Worm (Caenorhabditis elegans) whole organism, L2 larva: ENCODE data around the gene C27H5.6.

Experiments
- C34F6.9 ChIP-seq: fragments of 150-350 bp; optimal IDR thresholded peaks from 2 replicates; lab custom pipeline; 2014; ENCODE audit warnings: missing biosample characterization, missing genetic modification characterization
- F13H6.1 ChIP-seq: sonication (generic microtip); optimal IDR thresholded peaks from 2 replicates; lab custom pipeline; 2016; ENCODE audit warnings: missing genetic modification characterization, missing compliant biosample characterization
- Y55F3AM.14 ChIP-seq: fragments of 200-800 bp; sonication (Bioruptor generic); optimal IDR thresholded peaks from 2 replicates; lab custom pipeline; 2018; ENCODE audit warnings: mild to moderate bottlenecking, missing genetic modification characterization, missing compliant biosample characterization
- ZK546.5 ChIP-seq: sonication (generic microtip); optimal IDR thresholded peaks from 2 replicates; lab custom pipeline; 2017; ENCODE audit warnings: missing biosample characterization, missing genetic modification characterization
- alr-1 ChIP-seq: fragments of 150-350 bp; optimal IDR thresholded peaks from 2 replicates; lab custom pipeline; 2014; ENCODE audit warnings: missing biosample characterization, missing genetic modification characterization
- ama-1 ChIP-seq: fragments of 150-350 bp; optimal IDR thresholded peaks from 2 replicates; lab custom pipeline; 2018; ENCODE audit warnings: inconsistent platforms
- ceh-16 ChIP-seq: fragments of 150-350 bp; optimal IDR thresholded peaks from 2 replicates; lab custom pipeline; 2014; ENCODE audit warnings: missing biosample characterization, missing genetic modification characterization
- ceh-82 ChIP-seq: fragments of 150-350 bp; optimal IDR thresholded peaks from 2 replicates; lab custom pipeline; 2014; ENCODE audit warnings: missing biosample characterization, missing genetic modification characterization
- dmd-4 ChIP-seq: sonication (generic microtip); optimal IDR thresholded peaks from 2 replicates; lab custom pipeline; 2017; ENCODE audit warnings: missing biosample characterization, missing genetic modification characterization
- egl-27 ChIP-seq: sonication (generic microtip); optimal IDR thresholded peaks from 3 replicates; lab custom pipeline; 2017; ENCODE audit warnings: missing biosample characterization, missing genetic modification reagents, missing genetic modification characterization
- elt-3 ChIP-seq: sonication (generic microtip); optimal IDR thresholded peaks from 2 replicates; lab custom pipeline; 2017; ENCODE audit warnings: missing biosample characterization, missing genetic modification characterization
- fos-1 ChIP-seq: fragments of 150-350 bp; optimal IDR thresholded peaks from 2 replicates; lab custom pipeline; 2014; ENCODE audit warnings: missing biosample characterization, missing genetic modification characterization
- gmeb-1 ChIP-seq: fragments of 150-350 bp; optimal IDR thresholded peaks from 2 replicates; lab custom pipeline; 2014; ENCODE audit warnings: missing biosample characterization, missing genetic modification characterization
- lin-39 ChIP-seq: fragments of 150-350 bp; optimal IDR thresholded peaks from 2 replicates; lab custom pipeline; 2014; ENCODE audit warnings: missing biosample characterization, missing genetic modification reagents, missing genetic modification characterization
- lsy-2 ChIP-seq, 2 experiments: fragments of 150-350 bp in 1 of 2; sonication (generic microtip) in 1 of 2; optimal IDR thresholded peaks; 2 replicates each; lab custom pipeline; 2014 to 2017; ENCODE audit warnings: missing biosample characterization in 2 of 2, missing genetic modification characterization in 2 of 2
- mab-5 ChIP-seq: fragments of 150-350 bp; optimal IDR thresholded peaks from 2 replicates; lab custom pipeline; 2014; ENCODE audit warnings: missing biosample characterization, missing genetic modification characterization
- mbf-1 ChIP-seq: sonication (generic microtip); optimal IDR thresholded peaks from 2 replicates; lab custom pipeline; 2017; ENCODE audit warnings: missing biosample characterization, missing genetic modification characterization
- nhr-11 ChIP-seq: fragments of 150-350 bp; optimal IDR thresholded peaks from 2 replicates; lab custom pipeline; 2014; ENCODE audit warnings: missing biosample characterization, missing genetic modification characterization
- nhr-129 ChIP-seq: fragments of 150-350 bp; optimal IDR thresholded peaks from 2 replicates; lab custom pipeline; 2014; ENCODE audit warnings: missing biosample characterization, missing genetic modification characterization
- nhr-25 ChIP-seq: fragments of 150-350 bp; sonication (generic microtip); optimal IDR thresholded peaks from 3 replicates; lab custom pipeline; 2014; ENCODE audit warnings: missing biosample characterization, missing genetic modification characterization
- nhr-77 ChIP-seq: fragments of 150-350 bp; optimal IDR thresholded peaks from 2 replicates; lab custom pipeline; 2014; ENCODE audit warnings: missing biosample characterization, missing genetic modification characterization
- peb-1 ChIP-seq: fragments of 150-350 bp; optimal IDR thresholded peaks from 2 replicates; lab custom pipeline; 2014; ENCODE audit warnings: missing biosample characterization, missing genetic modification characterization
- sem-4 ChIP-seq: fragments of 150-350 bp; optimal IDR thresholded peaks from 2 replicates; lab custom pipeline; 2014; ENCODE audit warnings: missing biosample characterization, missing genetic modification reagents, missing genetic modification characterization
- skn-1 ChIP-seq: sonication (generic microtip); optimal IDR thresholded peaks from 2 replicates; lab custom pipeline; 2017; ENCODE audit warnings: missing biosample characterization, missing genetic modification characterization
- sma-3 ChIP-seq: sonication (generic microtip); optimal IDR thresholded peaks from 2 replicates; lab custom pipeline; 2016; ENCODE audit warnings: missing genetic modification reagents, missing genetic modification characterization, missing compliant biosample characterization
- sma-9 ChIP-seq, 2 experiments: fragments of 150-350 bp in 1 of 2; sonication (generic microtip) in 1 of 2; optimal IDR thresholded peaks; 2 replicates each; lab custom pipeline; 2014 to 2016; ENCODE audit warnings: missing genetic modification characterization in 2 of 2, mild to moderate bottlenecking in 1 of 2, missing biosample characterization in 1 of 2, missing compliant biosample characterization in 1 of 2, missing genetic modification reagents in 1 of 2, moderate library complexity in 1 of 2
- snpc-4 ChIP-seq: fragments of 150-350 bp; optimal IDR thresholded peaks from 2 replicates; lab custom pipeline; 2014; ENCODE audit warnings: missing biosample characterization, missing genetic modification characterization
- unc-55 ChIP-seq: fragments of 150-350 bp; sonication (generic microtip); optimal IDR thresholded peaks from 3 replicates; lab custom pipeline; 2014; ENCODE audit warnings: missing biosample characterization, missing genetic modification reagents, missing genetic modification characterization
- unc-62 ChIP-seq: fragments of 150-350 bp; optimal IDR thresholded peaks from 2 replicates; lab custom pipeline; 2014; ENCODE audit warnings: missing biosample characterization, missing genetic modification reagents, missing genetic modification characterization
- zag-1 ChIP-seq: fragments of 150-350 bp; optimal IDR thresholded peaks from 2 replicates; lab custom pipeline; 2014; ENCODE audit warnings: missing biosample characterization, missing genetic modification characterization
- ztf-1 ChIP-seq: fragments of 200-800 bp; sonication (Bioruptor generic); conservative IDR thresholded peaks from 2 replicates; pipeline ENCODE4 v1.3.6; 2022; ENCODE audit warnings: missing genetic modification characterization, missing compliant biosample characterization

C27H5.6 gene

DNA sequence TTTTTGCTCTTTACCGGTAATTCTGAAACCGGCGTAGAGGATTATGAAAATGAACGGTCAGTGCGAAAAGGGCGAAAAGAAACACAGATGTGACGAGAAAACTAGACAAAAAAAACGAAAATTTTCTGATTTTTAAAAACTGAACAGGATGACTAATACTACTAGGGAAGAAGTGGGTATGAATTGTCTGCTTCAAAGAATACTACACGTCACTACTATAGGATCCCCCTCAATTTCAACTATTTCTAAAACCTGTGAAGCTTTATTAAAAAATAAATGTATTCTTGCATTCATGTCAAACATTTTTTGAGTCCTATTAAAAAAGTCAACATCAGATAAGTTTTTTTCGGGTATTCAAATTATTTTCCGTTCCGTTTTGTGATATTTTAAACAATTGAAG is 37.1 kb upstream of the C27H5.6 start:
- no peak for TF ChIP-seq nhr-129 (tag; lab: Kevin White, UChicago)
- TF ChIP-seq sma-9 (GFP tag; optimal IDR thresholded peaks at IDR 0.05; lab: Kevin White, UChicago), result no peak
- TF ChIP-seq sma-9 (tag; optimal IDR thresholded peaks at IDR 0.05; lab: Kevin White, UChicago), result no peak
- TF ChIP-seq ZK546.5 (tag; lab: Kevin White, UChicago), result no peak
- TF ChIP-seq ceh-82, result no peak
- TF ChIP-seq C34F6.9 (tag; lab: Kevin White, UChicago), result no peak
- TF ChIP-seq sma-3 (GFP tag; lab: Kevin White, UChicago), result no peak
- TF ChIP-seq lsy-2 (tag; optimal IDR thresholded peaks at IDR 0.05; lab: Kevin White, UChicago), result no peak
- no peak for TF ChIP-seq unc-62 (GFP tag; lab: Kevin White, UChicago)
- TF ChIP-seq Y55F3AM.14 (GFP tag; lab: Kevin White, UChicago), result no peak
- TF ChIP-seq fos-1, result no peak
- no peak for TF ChIP-seq mbf-1 (tag; lab: Kevin White, UChicago)

DNA sequence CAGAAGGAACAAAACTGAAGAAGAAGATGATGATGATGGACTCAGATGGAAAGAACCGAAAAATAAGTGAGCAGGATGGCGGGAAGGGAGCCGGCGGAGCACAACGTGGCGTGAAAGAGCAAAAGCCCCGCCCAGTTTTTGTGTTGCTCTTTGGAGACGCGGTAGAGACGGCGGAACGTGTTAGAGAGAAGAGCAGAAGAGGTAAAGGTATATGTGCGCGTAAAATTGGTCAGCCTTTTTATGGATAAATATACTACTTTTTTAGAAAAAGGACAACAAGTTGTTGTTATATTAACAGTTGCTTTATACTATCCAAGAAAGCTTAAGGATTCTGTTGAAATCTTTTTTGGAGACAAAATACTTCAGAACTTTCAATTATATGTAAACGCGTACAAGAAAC is 30.0 kb upstream of the C27H5.6 start, which contains the start of gene E04F6.10:
TSS of gene E04F6.10 (minus strand) at position 101 of the 400 bp plus-strand sequence.
- TF ChIP-seq alr-1 (no peak), ztf-1 (GFP tag; lab: Robert Waterston, UW) (no peak), snpc-4 (tag; lab: Kevin White, UChicago) (no peak), unc-55 (GFP tag; lab: Kevin White, UChicago) (no peak), F13H6.1 (no peak), peb-1 (no peak), lin-39 (tag; lab: Kevin White, UChicago) (no peak), nhr-25 (tag; lab: Kevin White, UChicago) (no peak), ceh-82 (no peak), zag-1 (no peak), fos-1 (no peak)

DNA sequence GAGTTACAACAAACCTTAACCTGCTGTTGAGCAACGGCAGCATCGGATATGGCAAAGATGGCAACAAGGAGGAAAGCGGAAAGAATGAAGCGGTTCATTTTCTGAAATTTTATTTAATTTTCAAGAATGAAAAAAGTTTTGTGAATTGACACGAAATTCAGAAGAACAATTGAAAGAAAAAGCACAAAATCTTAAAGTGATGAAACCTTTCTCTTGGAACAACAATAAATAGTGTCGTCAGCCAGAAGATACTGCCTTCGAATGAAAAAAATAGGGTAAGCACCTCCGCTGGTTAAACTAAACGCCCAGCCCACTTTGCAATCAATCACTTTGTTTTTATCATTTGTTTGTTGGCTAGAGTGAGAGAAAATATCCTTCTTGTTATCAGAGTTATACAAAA is 25.0 kb upstream of the C27H5.6 start, which contains the start of gene E04F6.9:
TSS of gene E04F6.9 (minus strand) at position 101 of the 400 bp plus-strand sequence.
- TF ChIP-seq ama-1 (lab: Kevin White, UChicago) (no peak), mab-5 (tag; lab: Kevin White, UChicago) (no peak), nhr-129 (tag; lab: Kevin White, UChicago) (no peak), sma-3 (GFP tag; lab: Kevin White, UChicago) (no peak), ceh-82 (no peak), skn-1 (no peak), ceh-16 (tag; lab: Kevin White, UChicago) (no peak), ztf-1 (GFP tag; lab: Robert Waterston, UW) (no peak), nhr-25 (tag; lab: Kevin White, UChicago) (no peak), gmeb-1 (tag; lab: Kevin White, UChicago) (no peak), elt-3 (no peak), unc-55 (GFP tag; lab: Kevin White, UChicago) (no peak), dmd-4 (tag; lab: Kevin White, UChicago) (no peak), lsy-2 (tag; optimal IDR thresholded peaks at IDR 0.05; lab: Kevin White, UChicago) (no peak)

DNA sequence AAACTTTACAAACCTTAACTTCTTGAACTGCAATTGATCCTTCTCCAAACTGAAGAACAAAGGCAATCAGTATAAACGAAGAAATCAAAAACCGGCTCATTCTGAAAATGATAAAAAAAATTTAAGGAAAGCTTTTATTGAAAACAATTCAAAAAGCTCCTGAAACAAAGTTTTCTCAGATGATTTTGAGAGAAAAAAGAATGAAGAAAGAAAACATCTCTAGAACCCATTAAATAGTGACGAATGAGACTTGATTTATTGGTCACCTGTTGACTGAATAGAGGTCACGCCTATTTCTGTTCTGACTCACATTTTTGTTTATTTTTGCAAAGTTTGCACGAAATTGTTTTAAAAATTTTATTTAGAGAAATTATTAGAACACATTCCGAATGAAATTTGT is 24.3 kb upstream of the C27H5.6 start, which contains the start of gene E04F6.8:
TSS of gene E04F6.8 (minus strand) at position 101 of the 400 bp plus-strand sequence.
- TF ChIP-seq ztf-1 (GFP tag; lab: Robert Waterston, UW) (no peak), lsy-2 (tag; optimal IDR thresholded peaks at IDR 0.05; lab: Kevin White, UChicago) (peak in 1 of 2 experiments; percentile 36)

DNA sequence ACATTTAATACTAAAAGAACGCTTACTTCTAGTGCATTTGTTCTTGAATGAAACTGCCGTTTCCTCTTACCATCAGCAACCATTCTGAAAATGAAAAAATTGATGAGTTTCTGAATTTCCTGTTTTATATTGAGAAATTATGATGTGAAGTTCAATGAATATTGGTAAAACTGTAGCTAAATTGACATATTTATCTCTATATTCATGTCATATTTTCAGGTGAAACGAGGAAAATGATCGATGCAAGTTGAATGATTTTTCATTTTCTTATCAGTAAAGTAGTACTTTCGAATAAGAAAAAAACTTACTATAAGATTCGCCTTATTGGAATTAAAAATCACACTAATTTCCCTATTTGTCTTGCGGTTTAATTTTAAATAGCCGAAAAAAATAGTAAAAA is 23.2 kb upstream of the C27H5.6 start, which contains the start of gene E04F6.15:
TSS of gene E04F6.15 (minus strand) at position 101 of the 400 bp plus-strand sequence.
- TF ChIP-seq ceh-16 (tag; lab: Kevin White, UChicago) (no peak), nhr-129 (tag; lab: Kevin White, UChicago) (no peak), nhr-25 (tag; lab: Kevin White, UChicago) (no peak)

DNA sequence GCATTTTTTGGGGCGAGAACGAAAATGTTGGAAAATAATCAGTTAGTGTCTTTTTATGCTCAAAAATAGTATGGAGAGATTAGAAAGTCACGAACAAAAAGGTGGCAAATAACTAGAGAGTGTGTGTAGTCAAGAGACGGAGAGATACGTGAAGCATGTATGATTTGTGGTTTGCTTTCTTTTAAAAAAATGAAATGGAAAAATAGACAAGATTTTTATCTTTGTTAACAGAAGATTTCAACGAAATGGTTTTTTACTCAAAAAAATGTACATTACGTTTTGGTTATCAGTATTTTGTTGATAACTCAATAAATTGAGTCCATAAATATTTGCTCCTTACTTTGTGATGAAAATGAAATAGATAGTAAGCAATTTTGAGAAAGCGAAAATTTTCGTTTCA is 21.2 kb upstream of the C27H5.6 start, which contains the start of gene dhs-7:
TSS of gene dhs-7 (minus strand) at position 277 of the 400 bp plus-strand sequence.
- TF ChIP-seq elt-3 (no peak), unc-62 (GFP tag; lab: Kevin White, UChicago) (no peak), ZK546.5 (tag; lab: Kevin White, UChicago) (no peak), nhr-25 (tag; lab: Kevin White, UChicago) (no peak), lin-39 (tag; lab: Kevin White, UChicago) (no peak), sma-9 (GFP tag; optimal IDR thresholded peaks at IDR 0.05; lab: Kevin White, UChicago) (no peak), sma-9 (tag; optimal IDR thresholded peaks at IDR 0.05; lab: Kevin White, UChicago) (no peak), egl-27 (tag; lab: Kevin White, UChicago) (no peak), sem-4 (tag; lab: Kevin White, UChicago) (no peak), ztf-1 (GFP tag; lab: Robert Waterston, UW) (no peak), nhr-11 (tag; lab: Kevin White, UChicago) (no peak), gmeb-1 (tag; lab: Kevin White, UChicago) (no peak), dmd-4 (tag; lab: Kevin White, UChicago) (no peak), skn-1 (no peak), nhr-77 (tag; lab: Kevin White, UChicago) (no peak)
